Fruit fly (Drosophila melanogaster): ENCODE measurements around the gene CG5151.

DNA sequence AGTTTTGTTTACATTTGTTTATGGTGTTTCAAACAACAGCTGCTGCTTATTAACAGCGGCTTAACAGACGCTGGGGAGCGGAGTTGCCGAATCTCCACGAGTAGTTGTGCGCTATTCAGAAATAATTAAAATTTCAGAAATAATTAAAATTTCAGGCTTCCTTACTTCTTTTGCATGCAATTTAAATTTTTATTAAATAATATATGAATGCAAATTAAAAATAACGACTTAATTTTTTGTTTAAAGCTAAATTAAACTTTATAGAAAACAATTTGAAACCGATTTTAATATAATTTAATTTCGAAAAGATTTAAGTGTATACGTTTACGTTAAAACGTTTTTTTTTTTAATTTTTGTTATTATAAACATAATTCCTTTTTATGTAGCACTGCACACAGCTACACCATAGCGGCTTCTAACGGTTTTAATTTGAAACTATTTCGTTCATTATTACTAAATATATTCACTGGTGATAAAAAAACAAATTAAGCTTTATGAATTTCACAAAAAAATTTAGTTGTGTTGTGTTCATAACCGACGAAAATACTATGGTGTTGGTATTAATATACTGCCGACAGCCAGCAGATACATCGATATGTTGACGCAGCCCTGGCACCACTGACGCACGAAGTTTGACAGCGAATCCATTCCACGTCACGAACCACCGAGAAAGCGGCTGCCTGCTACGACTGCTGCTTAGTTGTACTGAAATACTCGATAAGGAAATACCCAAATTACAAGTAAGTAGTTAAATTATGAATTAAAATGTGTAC, 35.3 kb downstream of the CG5151 start, which contains the start of gene SsRbeta:
- no peak for TF ChIP-seq psq (optimal IDR thresholded peaks at IDR 0.05)
- no peak for TF ChIP-seq ttk (optimal IDR thresholded peaks at IDR 0.05)
- TF ChIP-seq h (optimal IDR thresholded peaks at IDR 0.05) = no peak
- TF ChIP-seq Sin3A (optimal IDR thresholded peaks at IDR 0.05) = no peak
- TF ChIP-seq insv (optimal IDR thresholded peaks at IDR 0.05) = no peak

Measured in Kc167 (cell line).